Fruit fly (Drosophila melanogaster) whole organism, embryonic: Measurements from ENCODE around the gene MtnD.

ENCODE experiments used
- B-H2 ChIP-seq: fragments of 200-800 bp; sonication (Bioruptor generic); optimal IDR thresholded peaks from 2 replicates; lab custom pipeline; 2018; ENCODE audit warnings: missing biosample characterization, mild to moderate bottlenecking, missing genetic modification characterization
- BEAF-32 ChIP-seq: fragments of 200-800 bp; sonication (Bioruptor generic); optimal IDR thresholded peaks from 3 replicates; lab custom pipeline; 2017; ENCODE audit warnings: missing biosample characterization, missing genetic modification characterization, mild to moderate bottlenecking, moderate library complexity, missing genetic modification reagents
- CG10274 ChIP-seq: fragments of 200-800 bp; sonication (Bioruptor generic); optimal IDR thresholded peaks from 3 replicates; lab custom pipeline; 2017; ENCODE audit warnings: missing biosample characterization, mild to moderate bottlenecking, missing genetic modification characterization
- CG11398 ChIP-seq: fragments of 200-800 bp; sonication (Bioruptor generic); optimal IDR thresholded peaks from 2 replicates; lab custom pipeline; 2016; ENCODE audit warnings: missing biosample characterization, missing genetic modification characterization
- CG13894 ChIP-seq: fragments of 200-800 bp; sonication (Bioruptor generic); optimal IDR thresholded peaks from 3 replicates; lab custom pipeline; 2018; ENCODE audit warnings: missing biosample characterization, mild to moderate bottlenecking, missing genetic modification characterization, moderate library complexity
- CG1603 ChIP-seq: fragments of 200-800 bp; sonication (Bioruptor generic); optimal IDR thresholded peaks from 2 replicates; lab custom pipeline; 2019; ENCODE audit warnings: missing biosample characterization, mild to moderate bottlenecking, missing genetic modification characterization, moderate library complexity
- CG1647 ChIP-seq: fragments of 200-800 bp; sonication (Bioruptor generic); optimal IDR thresholded peaks from 3 replicates; lab custom pipeline; 2016; ENCODE audit warnings: missing biosample characterization, missing genetic modification characterization
- CG17829 ChIP-seq: fragments of 200-800 bp; optimal IDR thresholded peaks from 2 replicates; lab custom pipeline; 2019; ENCODE audit warnings: missing biosample characterization, mild to moderate bottlenecking, missing genetic modification characterization, moderate library complexity
- CG2116 ChIP-seq: fragments of 200-800 bp; sonication (Bioruptor generic); optimal IDR thresholded peaks from 3 replicates; lab custom pipeline; 2018; ENCODE audit warnings: missing biosample characterization, mild to moderate bottlenecking, missing genetic modification characterization
- CG2129 ChIP-seq: fragments of 200-800 bp; sonication (Bioruptor generic); IDR thresholded peaks from 2 replicates; pipeline ENCODE4 v1.3.6; 2022; ENCODE audit warnings: missing biosample characterization, missing genetic modification characterization; ENCODE audit not compliant: partially characterized antibody
- CG32772 ChIP-seq: fragments of 200-800 bp; sonication (Bioruptor generic); IDR thresholded peaks from 2 replicates; pipeline ENCODE4 v1.3.6; 2022; ENCODE audit warnings: missing biosample characterization, missing genetic modification characterization
- CG3726 ChIP-seq: fragments of 200-800 bp; sonication (Bioruptor generic); IDR thresholded peaks from 3 replicates; pipeline ENCODE4, ENCODE4 v1.3.6; 2022; ENCODE audit warnings: missing biosample characterization, missing genetic modification characterization
- CG6654 ChIP-seq: fragments of 200-800 bp; sonication (Bioruptor generic); optimal IDR thresholded peaks from 2 replicates; lab custom pipeline; 2017; ENCODE audit warnings: missing biosample characterization, mild to moderate bottlenecking, missing genetic modification characterization
- Hmr ChIP-seq: fragments of 200-800 bp; sonication (Bioruptor generic); optimal IDR thresholded peaks from 3 replicates; lab custom pipeline; 2017; ENCODE audit warnings: mild to moderate bottlenecking, missing biosample characterization, missing genetic modification reagents, missing genetic modification characterization
- Meics ChIP-seq: fragments of 200-800 bp; sonication (Bioruptor generic); optimal IDR thresholded peaks from 2 replicates; lab custom pipeline; 2017; ENCODE audit warnings: missing biosample characterization, mild to moderate bottlenecking, missing genetic modification characterization
- NFAT ChIP-seq: fragments of 200-800 bp; sonication (Bioruptor generic); IDR thresholded peaks from 2 replicates; pipeline ENCODE4 v1.3.6; 2022; ENCODE audit warnings: missing biosample characterization, missing genetic modification characterization
- NK7.1 ChIP-seq: fragments of 200-800 bp; sonication (Bioruptor generic); optimal IDR thresholded peaks from 3 replicates; lab custom pipeline; 2016; ENCODE audit warnings: missing biosample characterization, missing genetic modification characterization
- Ptx1 ChIP-seq: fragments of 200-800 bp; sonication (Bioruptor generic); IDR thresholded peaks from 2 replicates; pipeline ENCODE4 v1.3.6; 2022; ENCODE audit warnings: missing biosample characterization, missing genetic modification characterization
- Ravus ChIP-seq: fragments of 200-800 bp; sonication (Bioruptor generic); IDR thresholded peaks from 2 replicates; pipeline ENCODE4 v1.3.6; 2022; ENCODE audit warnings: missing biosample characterization, missing genetic modification characterization
- Rx ChIP-seq: fragments of 200-800 bp; sonication (Bioruptor generic); IDR thresholded peaks from 2 replicates; pipeline ENCODE4 v1.3.6; 2022; ENCODE audit warnings: missing biosample characterization, missing genetic modification characterization
- Sry-δ ChIP-seq: fragments of 200-800 bp; sonication (Bioruptor generic); optimal IDR thresholded peaks from 2 replicates; lab custom pipeline; 2016; ENCODE audit warnings: missing biosample characterization, missing genetic modification characterization
- Taf1 ChIP-seq: fragments of 200-800 bp; sonication (Bioruptor generic); IDR thresholded peaks from 2 replicates; pipeline ENCODE4 v1.3.6; 2022; ENCODE audit warnings: missing biosample characterization, missing genetic modification characterization
- al ChIP-seq: fragments of 200-800 bp; sonication (Bioruptor generic); IDR thresholded peaks from 2 replicates; pipeline ENCODE4 v1.3.6; 2022; ENCODE audit warnings: missing biosample characterization, missing genetic modification characterization
- ap ChIP-seq: fragments of 200-800 bp; sonication (Bioruptor generic); IDR thresholded peaks from 2 replicates; pipeline ENCODE4 v1.3.6; 2022; ENCODE audit warnings: missing biosample characterization, missing genetic modification characterization
- bigmax ChIP-seq: fragments of 200-800 bp; sonication (Bioruptor generic); optimal IDR thresholded peaks from 2 replicates; lab custom pipeline; 2018; ENCODE audit warnings: missing biosample characterization, mild to moderate bottlenecking, missing genetic modification characterization
- cad ChIP-seq: fragments of >200 bp; optimal IDR thresholded peaks from 2 replicates; lab custom pipeline; 2017; ENCODE audit warnings: missing biosample characterization, missing genetic modification characterization
- caup ChIP-seq: fragments of 200-800 bp; sonication (Bioruptor generic); optimal IDR thresholded peaks from 3 replicates; lab custom pipeline; 2017; ENCODE audit warnings: missing biosample characterization, mild to moderate bottlenecking, missing genetic modification characterization, moderate library complexity; ENCODE audit not compliant: severe bottlenecking
- cg ChIP-seq: fragments of 200-800 bp; sonication (Bioruptor generic); optimal IDR thresholded peaks from 3 replicates; lab custom pipeline; 2019; ENCODE audit warnings: missing biosample characterization, mild to moderate bottlenecking, missing genetic modification characterization, moderate library complexity
- fd3F ChIP-seq: fragments of 200-800 bp; sonication (Bioruptor generic); optimal IDR thresholded peaks from 2 replicates; lab custom pipeline; 2018; ENCODE audit warnings: missing biosample characterization, mild to moderate bottlenecking, missing genetic modification characterization, moderate library complexity
- ftz-f1 ChIP-seq: fragments of 200-800 bp; sonication (Bioruptor generic); optimal IDR thresholded peaks from 2 replicates; lab custom pipeline; 2016; ENCODE audit warnings: missing biosample characterization, missing genetic modification characterization
- fu2 ChIP-seq: fragments of 200-800 bp; sonication (Bioruptor generic); optimal IDR thresholded peaks from 2 replicates; lab custom pipeline; 2016; ENCODE audit warnings: missing biosample characterization, missing genetic modification characterization
- gce ChIP-seq: fragments of 200-800 bp; sonication (Bioruptor generic); IDR thresholded peaks from 3 replicates; pipeline ENCODE4 v1.3.6; 2022; ENCODE audit warnings: missing biosample characterization, missing genetic modification characterization
- grn ChIP-seq: fragments of 200-800 bp; sonication (Bioruptor generic); optimal IDR thresholded peaks from 3 replicates; lab custom pipeline; 2017; ENCODE audit warnings: missing biosample characterization, missing genetic modification characterization
- jumu ChIP-seq: fragments of 200-800 bp; sonication (Bioruptor generic); optimal IDR thresholded peaks from 3 replicates; lab custom pipeline; 2016; ENCODE audit warnings: missing biosample characterization, missing genetic modification characterization
- lola ChIP-seq, 3 experiments: fragments of >200 bp in 2 of 3; fragments of 200-800 bp in 1 of 3; sonication (Bioruptor generic) in 1 of 3; optimal IDR thresholded peaks; 2 replicates each; lab custom pipeline; 2017 to 2019; ENCODE audit warnings: missing biosample characterization in 3 of 3, missing genetic modification characterization in 3 of 3, mild to moderate bottlenecking in 1 of 3, moderate library complexity in 1 of 3
- maf-S ChIP-seq: fragments of 200-800 bp; sonication (Bioruptor generic); optimal IDR thresholded peaks from 2 replicates; lab custom pipeline; 2016; ENCODE audit warnings: missing biosample characterization, missing genetic modification characterization
- mam ChIP-seq: fragments of 200-800 bp; sonication (Bioruptor generic); optimal IDR thresholded peaks from 3 replicates; lab custom pipeline; 2016; ENCODE audit warnings: missing biosample characterization, missing genetic modification characterization
- nmo ChIP-seq: fragments of 200-800 bp; sonication (Bioruptor generic); optimal IDR thresholded peaks from 2 replicates; lab custom pipeline; 2018; ENCODE audit warnings: missing biosample characterization, mild to moderate bottlenecking, missing genetic modification characterization, moderate library complexity
- oc ChIP-seq: fragments of 200-800 bp; sonication (Bioruptor generic); optimal IDR thresholded peaks from 2 replicates; lab custom pipeline; 2018; ENCODE audit warnings: missing biosample characterization, mild to moderate bottlenecking, missing genetic modification characterization, moderate library complexity
- phol ChIP-seq: fragments of 200-800 bp; sonication (Bioruptor generic); optimal IDR thresholded peaks from 3 replicates; lab custom pipeline; 2018; ENCODE audit warnings: missing biosample characterization, mild to moderate bottlenecking, missing genetic modification characterization, moderate library complexity
- psq ChIP-seq: fragments of 200-800 bp; sonication (Bioruptor generic); optimal IDR thresholded peaks from 2 replicates; lab custom pipeline; 2017; ENCODE audit warnings: missing biosample characterization, missing genetic modification characterization
- ranshi ChIP-seq: fragments of 200-800 bp; sonication (Bioruptor generic); IDR thresholded peaks from 2 replicates; pipeline ENCODE4 v1.3.6; 2022; ENCODE audit warnings: missing biosample characterization, missing genetic modification characterization
- slou ChIP-seq: fragments of 200-800 bp; sonication (Bioruptor generic); optimal IDR thresholded peaks from 3 replicates; lab custom pipeline; 2016; ENCODE audit warnings: missing biosample characterization, missing genetic modification characterization
- sob ChIP-seq: fragments of 200-800 bp; sonication (Bioruptor generic); IDR thresholded peaks from 2 replicates; pipeline ENCODE4 v1.3.6; 2022; ENCODE audit warnings: missing biosample characterization, missing genetic modification characterization
- sr ChIP-seq: fragments of 200-800 bp; sonication (Bioruptor generic); IDR thresholded peaks from 3 replicates; pipeline ENCODE4 v1.3.6; 2022; ENCODE audit warnings: missing biosample characterization, missing genetic modification characterization
- sug ChIP-seq: fragments of 200-800 bp; optimal IDR thresholded peaks from 2 replicates; lab custom pipeline; 2019; ENCODE audit warnings: missing biosample characterization, mild to moderate bottlenecking, missing genetic modification characterization, moderate library complexity
- tgo ChIP-seq: fragments of 200-800 bp; sonication (Bioruptor generic); IDR thresholded peaks from 3 replicates; pipeline ENCODE4 v1.3.6; 2022; ENCODE audit warnings: missing biosample characterization, missing genetic modification characterization
- tin ChIP-seq: fragments of 200-800 bp; sonication (Bioruptor generic); optimal IDR thresholded peaks from 3 replicates; lab custom pipeline; 2016; ENCODE audit warnings: missing biosample characterization, missing genetic modification characterization
- toy ChIP-seq: fragments of 200-800 bp; sonication (Bioruptor generic); IDR thresholded peaks from 2 replicates; pipeline ENCODE4 v1.3.6; 2022; ENCODE audit warnings: missing biosample characterization, missing genetic modification characterization
- tx ChIP-seq: fragments of 200-800 bp; sonication (Bioruptor generic); optimal IDR thresholded peaks from 2 replicates; lab custom pipeline; 2016; ENCODE audit warnings: missing biosample characterization, missing genetic modification characterization
- zf30C ChIP-seq: fragments of 200-800 bp; sonication (Bioruptor generic); optimal IDR thresholded peaks from 3 replicates; lab custom pipeline; 2018; ENCODE audit warnings: missing biosample characterization, mild to moderate bottlenecking, missing genetic modification characterization

Gene MtnD

DNA sequence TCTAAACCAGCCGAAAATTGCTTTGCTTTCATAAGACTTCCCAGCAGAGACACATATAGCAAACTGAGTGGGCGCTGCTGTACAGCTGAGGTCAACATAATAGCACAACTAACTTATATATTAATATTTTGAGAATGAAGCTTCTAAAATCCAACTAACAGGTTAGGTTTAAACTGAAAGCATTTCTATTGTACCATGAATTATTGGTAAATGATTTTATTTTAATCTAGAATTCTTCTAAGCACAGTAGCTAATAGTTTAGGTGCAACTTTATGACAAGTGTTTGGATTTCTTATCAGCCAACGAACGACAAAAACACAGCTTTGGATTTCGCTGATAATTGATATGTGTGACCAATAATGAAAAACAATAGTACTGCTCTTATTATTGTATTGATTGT is 20.3 kb downstream of the MtnD start (continued):
- TF ChIP-seq CG1647 (GFP tag; lab: Kevin White, UChicago) (peak; percentile 30), Rx (GFP tag; lab: Robert Waterston, UW) (no peak), caup (peak; percentile 37), lola (GFP tag; optimal IDR thresholded peaks at IDR 0.05; lab: Kevin White, UChicago) (no peak), Hmr (GFP tag; lab: Kevin White, UChicago) (peak; percentile 65), psq (GFP tag; lab: Kevin White, UChicago) (no peak), NFAT (GFP tag; lab: Robert Waterston, UW) (peak; percentile 46; the same call in 1 of the 2 replicates), gce (GFP tag; lab: Robert Waterston, UW) (no peak), CG17829 (tag; lab: Kevin White, UChicago) (peak; percentile 62), tgo (peak; percentile 74), oc (tag; lab: Kevin White, UChicago) (no peak), Meics (GFP tag; lab: Kevin White, UChicago) (peak; percentile 14), mam (peak; percentile 61), tin (GFP tag; lab: Kevin White, UChicago) (peak; percentile 44), fd3F (GFP tag; lab: Kevin White, UChicago) (no peak), CG3726 (GFP tag; lab: Robert Waterston, UW) (0 out of 3 replicates have a peak, but pooled peaks have one; percentile 41), sr (GFP tag; lab: Robert Waterston, UW) (peak; percentile 80), nmo (peak; percentile 64), toy (peak; percentile 40; the same call in 1 of the 2 replicates), Taf1 (GFP tag; lab: Robert Waterston, UW) (no peak), bigmax (GFP tag; lab: Kevin White, UChicago) (no peak), ftz-f1 (GFP tag; lab: Kevin White, UChicago) (no peak), CG32772 (GFP tag; lab: Robert Waterston, UW) (peak; percentile 38; the same call in 1 of the 2 replicates), CG11398 (GFP tag; lab: Kevin White, UChicago) (no peak), Sry-δ (GFP tag; lab: Kevin White, UChicago) (no peak), B-H2 (GFP tag; lab: Kevin White, UChicago) (no peak), Ravus (GFP tag; lab: Robert Waterston, UW) (peak; percentile 45), CG6654 (GFP tag; lab: Kevin White, UChicago) (no peak), Ptx1 (GFP tag; lab: Robert Waterston, UW) (peak; percentile 73), phol (tag; lab: Kevin White, UChicago) (peak; percentile 10), slou (GFP tag; lab: Kevin White, UChicago) (peak; percentile 14), tx (no peak), NK7.1 (no peak), maf-S (GFP tag; lab: Kevin White, UChicago) (no peak), al (GFP tag; lab: Robert Waterston, UW) (peak; percentile 53; the same call in 1 of the 2 replicates), ranshi (GFP tag; lab: Robert Waterston, UW) (peak; percentile 48; the same call in 1 of the 2 replicates), jumu (no peak), cg (GFP tag; lab: Kevin White, UChicago) (no peak), sob (peak; percentile 73; the same call in 1 of the 2 replicates), ap (GFP tag; lab: Robert Waterston, UW) (0 out of 2 replicates have a peak, but pooled peaks have one; percentile 14), CG10274 (GFP tag; lab: Kevin White, UChicago) (peak; percentile 25), zf30C (GFP tag; lab: Kevin White, UChicago) (no peak), fu2 (GFP tag; lab: Kevin White, UChicago) (no peak), sug (tag; lab: Kevin White, UChicago) (peak; percentile 85), CG2116 (GFP tag; lab: Kevin White, UChicago) (no peak), cad (no peak), grn (GFP tag; lab: Kevin White, UChicago) (peak; percentile 41), CG2129 (no peak), CG1603 (tag; lab: Kevin White, UChicago) (no peak), CG13894 (peak; percentile 67), BEAF-32 (GFP tag; lab: Kevin White, UChicago) (no peak)
